Fruit fly (Drosophila melanogaster) whole organism: ENCODE results near the gene ArfGAP1.

Experiments used
- EcR ChIP-seq, 2 experiments: fragments of >200 bp; optimal IDR thresholded peaks; 2 replicates each; lab custom pipeline; 2017; ENCODE audit warnings: missing biosample characterization in 2 of 2, missing genetic modification characterization in 2 of 2, missing genetic modification reagents in 2 of 2
- usp ChIP-seq: fragments of >200 bp; optimal IDR thresholded peaks from 2 replicates; lab custom pipeline; 2017; ENCODE audit warnings: missing biosample characterization, missing genetic modification characterization, mixed read lengths

- TF ChIP-seq EcR (GFP tag; optimal IDR thresholded peaks at IDR 0.05; lab: Kevin White, UChicago) (no peak), usp (GFP tag; lab: Kevin White, UChicago) (no peak)
Measured at dm6 chr3L:12465229-12465628, 47.8 kb upstream of the ArfGAP1 start.
